Worm (Caenorhabditis elegans) whole organism, L4 larva: ENCODE data around the gene ham-1.

Source experiments
- F26F4.8 ChIP-seq: fragments of 200-800 bp; sonication (Bioruptor generic); conservative IDR thresholded peaks from 2 replicates; pipeline ENCODE4 v1.3.6; 2022; ENCODE audit warnings: missing genetic modification characterization, missing compliant biosample characterization
- F49E8.2 ChIP-seq: sonication (generic microtip); optimal IDR thresholded peaks from 2 replicates; lab custom pipeline; 2016; ENCODE audit warnings: missing compliant biosample characterization, mild to moderate bottlenecking, missing genetic modification characterization, borderline replicate concordance
- T20F7.1 ChIP-seq: fragments of 200-800 bp; sonication (Bioruptor generic); optimal IDR thresholded peaks from 2 replicates; lab custom pipeline; 2018; ENCODE audit warnings: mild to moderate bottlenecking, missing genetic modification characterization, missing compliant biosample characterization
- Y75B8A.6 ChIP-seq: fragments of 200-800 bp; sonication (Bioruptor generic); IDR thresholded peaks from 2 replicates; pipeline ENCODE4 v1.3.6; 2022; ENCODE audit warnings: missing genetic modification reagents, missing genetic modification characterization, missing compliant biosample characterization
- ces-1 ChIP-seq: fragments of 150-350 bp; sonication (generic microtip); optimal IDR thresholded peaks from 4 replicates; lab custom pipeline; 2014; ENCODE audit warnings: missing biosample characterization, missing genetic modification reagents, missing genetic modification characterization
- hif-1 ChIP-seq, 2 experiments: sonication (generic microtip); optimal IDR thresholded peaks; 2 replicates each; lab custom pipeline; 2016 to 2017; ENCODE audit warnings: missing compliant biosample characterization in 2 of 2, missing genetic modification characterization in 2 of 2, missing genetic modification reagents in 2 of 2, missing genotype in 2 of 2, mild to moderate bottlenecking in 1 of 2
- lin-29 ChIP-seq: fragments of 200-800 bp; sonication (Bioruptor generic); IDR thresholded peaks from 2 replicates; pipeline ENCODE4 v1.3.6; 2022; ENCODE audit warnings: missing genetic modification reagents, missing genetic modification characterization, missing compliant biosample characterization
- lir-3 ChIP-seq: sonication (generic microtip); optimal IDR thresholded peaks from 2 replicates; lab custom pipeline; 2016; ENCODE audit warnings: mild to moderate bottlenecking, missing genetic modification characterization, missing compliant biosample characterization
- madf-5 ChIP-seq, 2 experiments: fragments of 200-800 bp; sonication (Bioruptor generic); IDR thresholded peaks; 2 replicates each; pipeline ENCODE4 v1.3.6; 2022; ENCODE audit warnings: missing compliant biosample characterization in 2 of 2, missing genetic modification characterization in 2 of 2
- nhr-11 ChIP-seq: fragments of 150-350 bp; optimal IDR thresholded peaks from 2 replicates; lab custom pipeline; 2014; ENCODE audit warnings: missing biosample characterization, missing genetic modification characterization
- nhr-25 ChIP-seq: sonication (generic microtip); optimal IDR thresholded peaks from 2 replicates; lab custom pipeline; 2017; ENCODE audit warnings: missing genetic modification characterization, mild to moderate bottlenecking, missing compliant biosample characterization, antibody characterized with exemption, moderate library complexity, borderline replicate concordance; ENCODE audit not compliant: insufficient read depth
- nhr-76 ChIP-seq: fragments of 150-350 bp; optimal IDR thresholded peaks from 2 replicates; lab custom pipeline; 2014; ENCODE audit warnings: missing biosample characterization, missing genetic modification characterization
- snpc-4 ChIP-seq: fragments of 150-350 bp; optimal IDR thresholded peaks from 2 replicates; lab custom pipeline; 2014; ENCODE audit warnings: missing biosample characterization, missing genetic modification characterization
- unc-62 ChIP-seq, 3 experiments: fragments of 150-350 bp in 1 of 3; sonication (generic microtip); optimal IDR thresholded peaks in 2 of 3; peaks in 1 of 3; 1 replicate in 1 of 3; 2 replicates in 2 of 3; lab custom pipeline; 2014 to 2017; ENCODE audit warnings: missing biosample characterization in 3 of 3, missing genetic modification characterization in 3 of 3, missing genetic modification reagents in 3 of 3, missing genotype in 1 of 3

ce11 chrIV:12571047-12571446 is 29.1 kb downstream of the ham-1 start, which contains the start of gene K08E7.4:
- TF ChIP-seq Y75B8A.6 (GFP tag; lab: Robert Waterston, UW) (no peak), unc-62 (GFP tag; optimal IDR thresholded peaks at IDR 0.05 in 1 of 2; lab: Kevin White, UChicago) (no peak), unc-62 (tag; optimal IDR thresholded peaks at IDR 0.05; lab: Kevin White, UChicago) (no peak), madf-5 (GFP tag; IDR thresholded peaks at IDR 0.05; lab: Robert Waterston, UW) (no peak), nhr-76 (no peak), lin-29 (GFP tag; lab: Robert Waterston, UW) (no peak), hif-1 (tag; optimal IDR thresholded peaks at IDR 0.05; lab: Kevin White, UChicago) (no peak), nhr-25 (no peak), F49E8.2 (tag; lab: Kevin White, UChicago) (no peak), nhr-11 (tag; lab: Kevin White, UChicago) (no peak), T20F7.1 (GFP tag; lab: Kevin White, UChicago) (no peak), F26F4.8 (no peak), lir-3 (tag; lab: Kevin White, UChicago) (no peak), ces-1 (no peak), snpc-4 (tag; lab: Kevin White, UChicago) (no peak)
